Fruit fly (Drosophila melanogaster): Measurements from ENCODE around the gene Sras.

DNA sequence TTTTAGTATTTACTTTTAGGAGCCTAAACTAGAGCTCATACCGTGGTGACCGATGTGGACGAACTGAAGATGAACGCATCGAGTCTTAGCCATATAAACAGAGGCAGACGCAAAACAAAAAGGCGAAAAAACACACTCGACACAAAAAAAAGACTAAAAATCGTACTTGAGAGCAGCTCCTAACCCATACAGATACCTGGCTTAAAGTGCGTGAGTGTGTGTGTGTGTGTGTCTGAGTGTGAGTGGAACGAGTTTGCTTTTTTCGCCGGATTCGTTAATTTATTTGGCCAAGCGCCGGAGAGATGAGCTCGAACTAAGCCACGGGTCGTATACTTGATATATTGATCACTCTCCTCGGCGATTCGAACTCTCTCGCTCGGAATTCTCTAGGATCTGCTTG, 12.5 kb upstream of the Sras start, which contains the start of gene frm:
- TF ChIP-seq br (GFP tag; optimal IDR thresholded peaks at IDR 0.05) = no peak
- no peak for TF ChIP-seq OdsH (GFP tag; optimal IDR thresholded peaks at IDR 0.05)
- TF ChIP-seq N (GFP tag; optimal IDR thresholded peaks at IDR 0.05) = no peak
- TF ChIP-seq sage (GFP tag; optimal IDR thresholded peaks at IDR 0.05) = no peak
- no peak for TF ChIP-seq Hr78 (GFP tag; optimal IDR thresholded peaks at IDR 0.05)
- TF ChIP-seq usp (GFP tag; optimal IDR thresholded peaks at IDR 0.05) = no peak
- TF ChIP-seq Abd-B (GFP tag; optimal IDR thresholded peaks at IDR 0.05) = no peak
- no peak for TF ChIP-seq Myc (optimal IDR thresholded peaks at IDR 0.05)
- peak; percentile 8 for TF ChIP-seq Dfd (GFP tag; optimal IDR thresholded peaks at IDR 0.05)
- TF ChIP-seq pan (optimal IDR thresholded peaks at IDR 0.05) = no peak
- no peak for TF ChIP-seq GATAd (GFP tag; optimal IDR thresholded peaks at IDR 0.05)
- TF ChIP-seq lola (GFP tag; optimal IDR thresholded peaks at IDR 0.05) = no peak
- TF ChIP-seq Mio (GFP tag; optimal IDR thresholded peaks at IDR 0.05) = no peak
- no peak for TF ChIP-seq Vsx2 (GFP tag; optimal IDR thresholded peaks at IDR 0.05; ENCODE audit: partially characterized antibody)

Data from whole organism, wandering third instar larva.